Worm (Caenorhabditis elegans) whole organism, L1 larva: Measurements from ENCODE around the gene cct-6.

Experiments
- Y116A8C.19 ChIP-seq: sonication (generic microtip); optimal IDR thresholded peaks from 2 replicates; lab custom pipeline; 2016; ENCODE audit warnings: missing compliant biosample characterization, missing genetic modification characterization, borderline replicate concordance
- aha-1 ChIP-seq: fragments of 150-350 bp; optimal IDR thresholded peaks from 2 replicates; lab custom pipeline; 2014; ENCODE audit warnings: missing biosample characterization, missing genetic modification characterization
- alr-1 ChIP-seq: fragments of 200-800 bp; sonication (Bioruptor generic); optimal IDR thresholded peaks from 2 replicates; lab custom pipeline; 2018; ENCODE audit warnings: borderline replicate concordance, mild to moderate bottlenecking, missing genetic modification characterization, missing compliant biosample characterization
- aly-2 ChIP-seq: fragments of 150-350 bp; optimal IDR thresholded peaks from 2 replicates; lab custom pipeline; 2014; ENCODE audit warnings: missing biosample characterization, missing genetic modification characterization
- blmp-1 ChIP-seq: fragments of 150-350 bp; optimal IDR thresholded peaks from 2 replicates; lab custom pipeline; 2014; ENCODE audit warnings: missing biosample characterization, missing genetic modification characterization
- ceh-63 ChIP-seq: fragments of 200-800 bp; sonication (Bioruptor generic); optimal IDR thresholded peaks from 2 replicates; lab custom pipeline; 2018; ENCODE audit warnings: mild to moderate bottlenecking, missing genetic modification characterization, missing compliant biosample characterization
- ceh-8 ChIP-seq: fragments of 200-800 bp; sonication (Bioruptor generic); optimal IDR thresholded peaks from 2 replicates; lab custom pipeline; 2018; ENCODE audit warnings: mild to moderate bottlenecking, missing genetic modification characterization, moderate library complexity, missing compliant biosample characterization
- ceh-88 ChIP-seq: fragments of 200-800 bp; sonication (Bioruptor generic); IDR thresholded peaks from 2 replicates; pipeline ENCODE4 v1.3.6; 2022; ENCODE audit warnings: missing genetic modification characterization, missing compliant biosample characterization
- ces-1 ChIP-seq: fragments of 150-350 bp; optimal IDR thresholded peaks from 2 replicates; lab custom pipeline; 2014; ENCODE audit warnings: missing biosample characterization, missing genetic modification reagents, missing genetic modification characterization
- dsc-1 ChIP-seq: sonication (generic microtip); optimal IDR thresholded peaks from 2 replicates; lab custom pipeline; 2016; ENCODE audit warnings: mild to moderate bottlenecking, missing genetic modification characterization, missing compliant biosample characterization
- efl-1 ChIP-seq, 4 experiments: fragments of 150-350 bp; optimal IDR thresholded peaks in 3 of 4; peaks in 1 of 4; 1 replicate in 1 of 4; 2 replicates in 3 of 4; lab custom pipeline; 2014; ENCODE audit warnings: missing biosample characterization in 2 of 4, missing genetic modification characterization in 2 of 4, missing genetic modification reagents in 2 of 4
- efl-3 ChIP-seq: fragments of 200-800 bp; sonication (Bioruptor generic); optimal IDR thresholded peaks from 2 replicates; lab custom pipeline; 2018; ENCODE audit warnings: mild to moderate bottlenecking, missing genetic modification characterization, missing compliant biosample characterization
- egl-27 ChIP-seq, 2 experiments: fragments of 150-350 bp in 1 of 2; sonication (generic microtip); optimal IDR thresholded peaks; 3 replicates each; lab custom pipeline; 2017 to 2018; ENCODE audit warnings: missing biosample characterization in 2 of 2, missing genetic modification characterization in 2 of 2, missing genetic modification reagents in 2 of 2
- elt-2 ChIP-seq: sonication (generic microtip); optimal IDR thresholded peaks from 2 replicates; lab custom pipeline; 2016; ENCODE audit warnings: missing genetic modification characterization, mild to moderate bottlenecking, inconsistent platforms, missing compliant biosample characterization, missing genetic modification reagents
- elt-3 ChIP-seq, 6 experiments: fragments of 150-350 bp in 1 of 6; sonication (generic microtip); optimal IDR thresholded peaks; 2 replicates each; lab custom pipeline; 2017 to 2018; ENCODE audit warnings: missing biosample characterization in 6 of 6, missing genetic modification characterization in 6 of 6, inconsistent platforms in 1 of 6
- fkh-4 ChIP-seq: sonication (generic microtip); optimal IDR thresholded peaks from 2 replicates; lab custom pipeline; 2016; ENCODE audit warnings: missing compliant biosample characterization, missing genetic modification characterization, borderline replicate concordance
- fos-1 ChIP-seq: fragments of 150-350 bp; optimal IDR thresholded peaks from 2 replicates; lab custom pipeline; 2014; ENCODE audit warnings: missing biosample characterization, missing genetic modification characterization
- grh-1 ChIP-seq: fragments of 200-800 bp; sonication (Bioruptor generic); IDR thresholded peaks from 2 replicates; pipeline ENCODE4 v1.3.6; 2022; ENCODE audit warnings: missing genetic modification reagents, missing genetic modification characterization, missing compliant biosample characterization
- hlh-17 ChIP-seq: fragments of 200-800 bp; sonication (Bioruptor generic); optimal IDR thresholded peaks from 2 replicates; lab custom pipeline; 2018; ENCODE audit warnings: missing genetic modification characterization, mild to moderate bottlenecking, missing compliant biosample characterization, moderate library complexity, borderline replicate concordance
- jun-1 ChIP-seq: fragments of 150-350 bp; optimal IDR thresholded peaks from 2 replicates; lab custom pipeline; 2014; ENCODE audit warnings: missing biosample characterization, missing genetic modification reagents, missing genetic modification characterization
- lin-13 ChIP-seq: fragments of 150-350 bp; optimal IDR thresholded peaks from 2 replicates; lab custom pipeline; 2014; ENCODE audit warnings: missing biosample characterization, missing genetic modification reagents, missing genetic modification characterization
- lin-15B ChIP-seq: fragments of 150-350 bp; sonication (generic microtip); optimal IDR thresholded peaks from 3 replicates; lab custom pipeline; 2014; ENCODE audit warnings: missing biosample characterization, missing genetic modification characterization
- lin-39 ChIP-seq: fragments of 150-350 bp; optimal IDR thresholded peaks from 2 replicates; lab custom pipeline; 2014; ENCODE audit warnings: missing biosample characterization, missing genetic modification reagents, missing genetic modification characterization
- lir-3 ChIP-seq: sonication (generic microtip); optimal IDR thresholded peaks from 2 replicates; lab custom pipeline; 2016; ENCODE audit warnings: mild to moderate bottlenecking, missing genetic modification characterization, moderate library complexity, missing compliant biosample characterization; ENCODE audit not compliant: poor library complexity
- lsy-2 ChIP-seq, 2 experiments: fragments of 150-350 bp; optimal IDR thresholded peaks; 2 replicates each; lab custom pipeline; 2014; ENCODE audit warnings: missing biosample characterization in 2 of 2, missing genetic modification characterization in 2 of 2
- mab-9 ChIP-seq: fragments of 200-800 bp; sonication (Bioruptor generic); IDR thresholded peaks from 2 replicates; pipeline ENCODE4 v1.3.6; 2022; ENCODE audit warnings: missing genetic modification reagents, missing genetic modification characterization, missing compliant biosample characterization
- mef-2 ChIP-seq: fragments of 150-350 bp; optimal IDR thresholded peaks from 2 replicates; lab custom pipeline; 2014; ENCODE audit warnings: missing biosample characterization, missing genetic modification characterization
- nhr-11 ChIP-seq: fragments of 150-350 bp; optimal IDR thresholded peaks from 2 replicates; lab custom pipeline; 2014; ENCODE audit warnings: missing biosample characterization, missing genetic modification characterization
- nhr-19 ChIP-seq: fragments of 200-800 bp; sonication (Bioruptor generic); conservative IDR thresholded peaks from 2 replicates; pipeline ENCODE4 v1.3.6; 2022; ENCODE audit warnings: missing genetic modification characterization, missing compliant biosample characterization
- nhr-20 ChIP-seq: sonication (generic microtip); optimal IDR thresholded peaks from 2 replicates; lab custom pipeline; 2016; ENCODE audit warnings: mild to moderate bottlenecking, missing genetic modification characterization, missing compliant biosample characterization
- nhr-237 ChIP-seq: fragments of 150-350 bp; optimal IDR thresholded peaks from 2 replicates; lab custom pipeline; 2014; ENCODE audit warnings: missing biosample characterization, missing genetic modification characterization
- nhr-28 ChIP-seq: fragments of 150-350 bp; optimal IDR thresholded peaks from 2 replicates; lab custom pipeline; 2014; ENCODE audit warnings: missing biosample characterization, missing genetic modification characterization
- nhr-71 ChIP-seq: sonication (generic microtip); optimal IDR thresholded peaks from 2 replicates; lab custom pipeline; 2016; ENCODE audit warnings: mild to moderate bottlenecking, missing genetic modification characterization, moderate library complexity, missing compliant biosample characterization
- nhr-77 ChIP-seq: fragments of 150-350 bp; optimal IDR thresholded peaks from 2 replicates; lab custom pipeline; 2014; ENCODE audit warnings: missing biosample characterization, missing genetic modification characterization
- nhr-85 ChIP-seq: sonication (generic microtip); peaks from one replicate; lab custom pipeline; 2016; ENCODE audit warnings: missing genetic modification characterization, inconsistent platforms, missing compliant biosample characterization
- pag-3 ChIP-seq: sonication (generic microtip); optimal IDR thresholded peaks from 2 replicates; lab custom pipeline; 2017; ENCODE audit warnings: missing genetic modification characterization, mild to moderate bottlenecking, missing compliant biosample characterization, antibody characterized with exemption, borderline replicate concordance; ENCODE audit not compliant: insufficient read depth
- pqm-1 ChIP-seq: sonication (generic microtip); optimal IDR thresholded peaks from 3 replicates; lab custom pipeline; 2017; ENCODE audit warnings: missing biosample characterization, missing genetic modification characterization
- rnt-1 ChIP-seq: sonication (generic microtip); optimal IDR thresholded peaks from 2 replicates; lab custom pipeline; 2016; ENCODE audit warnings: mild to moderate bottlenecking, missing genetic modification characterization, moderate library complexity, missing compliant biosample characterization
- skn-1 ChIP-seq: fragments of 150-350 bp; optimal IDR thresholded peaks from 2 replicates; lab custom pipeline; 2014; ENCODE audit warnings: missing biosample characterization, missing genetic modification characterization
- snu-23 ChIP-seq: sonication (generic microtip); optimal IDR thresholded peaks from 2 replicates; lab custom pipeline; 2016; ENCODE audit warnings: missing genetic modification characterization, missing compliant biosample characterization
- sox-4 ChIP-seq: sonication (generic microtip); optimal IDR thresholded peaks from 2 replicates; lab custom pipeline; 2016; ENCODE audit warnings: missing genetic modification characterization, missing compliant biosample characterization
- tbx-2 ChIP-seq: sonication (generic microtip); optimal IDR thresholded peaks from 2 replicates; lab custom pipeline; 2016; ENCODE audit warnings: missing genetic modification characterization, missing compliant biosample characterization
- tlp-1 ChIP-seq: fragments of 150-350 bp; optimal IDR thresholded peaks from 2 replicates; lab custom pipeline; 2014; ENCODE audit warnings: missing biosample characterization, missing genetic modification characterization
- unc-130 ChIP-seq: fragments of 150-350 bp; optimal IDR thresholded peaks from 2 replicates; lab custom pipeline; 2017; ENCODE audit warnings: missing biosample characterization, missing genetic modification characterization, inconsistent platforms
- unc-62 ChIP-seq: fragments of 150-350 bp; optimal IDR thresholded peaks from 2 replicates; lab custom pipeline; 2014; ENCODE audit warnings: missing biosample characterization, missing genetic modification reagents, missing genetic modification characterization
- unc-86 ChIP-seq: sonication (generic microtip); optimal IDR thresholded peaks from 2 replicates; lab custom pipeline; 2016; ENCODE audit warnings: missing genetic modification characterization, missing compliant biosample characterization
- unc-98 ChIP-seq: fragments of 200-800 bp; sonication (Bioruptor generic); IDR thresholded peaks from 2 replicates; pipeline ENCODE4 v1.3.6; 2022; ENCODE audit warnings: missing genetic modification characterization, missing compliant biosample characterization
- xbp-1 ChIP-seq: sonication (generic microtip); optimal IDR thresholded peaks from 2 replicates; lab custom pipeline; 2016; ENCODE audit warnings: missing genetic modification characterization, missing compliant biosample characterization
- zag-1 ChIP-seq: fragments of 150-350 bp; optimal IDR thresholded peaks from 2 replicates; lab custom pipeline; 2014; ENCODE audit warnings: missing biosample characterization, missing genetic modification characterization
- ztf-4 ChIP-seq: fragments of 150-350 bp; optimal IDR thresholded peaks from 2 replicates; lab custom pipeline; 2014; ENCODE audit warnings: missing biosample characterization, missing genetic modification characterization

Gene cct-6

ce11 chrIII:5815932-5816331 lies 39.6 kb downstream of the cct-6 start, which contains the start of gene sma-4:
sma-4 (plus strand) TSS chrIII:5816232.
- no peak for TF ChIP-seq blmp-1 (tag; lab: Kevin White, UChicago)
- no peak for TF ChIP-seq lir-3 (tag; lab: Kevin White, UChicago)
- no peak for TF ChIP-seq aha-1 (tag; lab: Kevin White, UChicago)
- TF ChIP-seq tbx-2 (tag; lab: Kevin White, UChicago): no peak
- TF ChIP-seq, all 84 proteins: peak for 0

DNA sequence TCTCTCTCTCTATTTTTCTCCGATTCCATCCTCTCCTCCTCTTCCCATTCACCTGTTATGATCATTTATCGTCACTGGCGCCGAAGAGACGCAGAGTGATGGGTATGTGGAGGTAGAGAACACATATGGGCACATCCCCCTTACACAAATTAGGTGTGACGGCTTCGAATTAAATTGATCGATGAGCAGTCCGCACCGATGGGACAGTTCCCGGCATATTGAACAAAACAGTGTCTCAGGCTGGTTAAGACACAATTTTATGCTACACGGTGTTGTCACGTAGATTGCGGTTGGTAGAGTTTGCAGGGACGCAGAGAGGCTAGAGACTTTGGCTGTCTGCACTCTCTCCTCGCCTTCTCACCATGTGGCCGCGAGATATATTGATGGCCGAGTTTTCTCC lies 40.7 kb downstream of the cct-6 start, which contains the start of gene R12B2.7:
Gene R12B2.7, plus strand, starts transcription at position 247 of the 400 bp plus-strand sequence.
- TF ChIP-seq Y116A8C.19 (no peak), xbp-1 (tag; lab: Kevin White, UChicago) (no peak), elt-3 (tag; optimal IDR thresholded peaks at IDR 0.05; lab: Kevin White, UChicago) (peak in 2 of 6 experiments; percentile 15 to 34), jun-1 (tag; lab: Kevin White, UChicago) (no peak), nhr-71 (tag; lab: Kevin White, UChicago) (peak; percentile 57), nhr-237 (no peak), fos-1 (tag; lab: Kevin White, UChicago) (no peak), pqm-1 (tag; lab: Kevin White, UChicago) (no peak), lin-39 (tag; lab: Kevin White, UChicago) (no peak), mab-9 (GFP tag; lab: Robert Waterston, UW) (no peak), nhr-85 (peak; percentile 90), mef-2 (tag; lab: Kevin White, UChicago) (no peak), zag-1 (tag; lab: Kevin White, UChicago) (no peak), elt-2 (tag; lab: Kevin White, UChicago) (no peak), ces-1 (GFP tag; lab: Kevin White, UChicago) (no peak), nhr-28 (tag; lab: Kevin White, UChicago) (no peak), egl-27 (tag; optimal IDR thresholded peaks at IDR 0.05; lab: Kevin White, UChicago) (no peak), efl-3 (GFP tag; lab: Kevin White, UChicago) (no peak), dsc-1 (tag; lab: Kevin White, UChicago) (no peak), lin-13 (GFP tag; lab: Kevin White, UChicago) (no peak), unc-98 (no peak), ztf-4 (tag; lab: Kevin White, UChicago) (no peak), ceh-63 (GFP tag; lab: Kevin White, UChicago) (no peak), nhr-77 (tag; lab: Kevin White, UChicago) (no peak), unc-86 (tag; lab: Kevin White, UChicago) (no peak), nhr-20 (tag; lab: Kevin White, UChicago) (peak; percentile 40), hlh-17 (GFP tag; lab: Kevin White, UChicago) (no peak), lsy-2 (tag; optimal IDR thresholded peaks at IDR 0.05; lab: Kevin White, UChicago) (peak in 1 of 2 experiments; percentile 17), snu-23 (GFP tag; lab: Kevin White, UChicago) (peak; percentile 32), skn-1 (tag; lab: Kevin White, UChicago) (no peak), tlp-1 (tag; lab: Kevin White, UChicago) (no peak), unc-130 (peak; percentile 58), efl-1 (optimal IDR thresholded peaks at IDR 0.05; lab: Kevin White, UChicago) (peak in 1 of 2 experiments; percentile 14), efl-1 (GFP tag; optimal IDR thresholded peaks at IDR 0.05 in 1 of 2; lab: Kevin White, UChicago) (peak in 1 of 2 experiments; percentile 58), rnt-1 (no peak), nhr-11 (no peak), ceh-8 (GFP tag; lab: Kevin White, UChicago) (no peak), unc-62 (GFP tag; lab: Kevin White, UChicago) (no peak), pag-3 (tag; lab: Kevin White, UChicago) (no peak), aly-2 (tag; lab: Kevin White, UChicago) (no peak), nhr-19 (peak; percentile 35), grh-1 (peak; percentile 42; the same call in 1 of the 2 replicates), fkh-4 (tag; lab: Kevin White, UChicago) (no peak), tbx-2 (tag; lab: Kevin White, UChicago) (peak; percentile 53), aha-1 (tag; lab: Kevin White, UChicago) (no peak), lin-15B (tag; lab: Kevin White, UChicago) (no peak), alr-1 (no peak), sox-4 (no peak), ceh-88 (GFP tag; lab: Robert Waterston, UW) (no peak), lir-3 (tag; lab: Kevin White, UChicago) (no peak)
